Worm (Caenorhabditis elegans): ENCODE data around the gene ocr-1.

DNA sequence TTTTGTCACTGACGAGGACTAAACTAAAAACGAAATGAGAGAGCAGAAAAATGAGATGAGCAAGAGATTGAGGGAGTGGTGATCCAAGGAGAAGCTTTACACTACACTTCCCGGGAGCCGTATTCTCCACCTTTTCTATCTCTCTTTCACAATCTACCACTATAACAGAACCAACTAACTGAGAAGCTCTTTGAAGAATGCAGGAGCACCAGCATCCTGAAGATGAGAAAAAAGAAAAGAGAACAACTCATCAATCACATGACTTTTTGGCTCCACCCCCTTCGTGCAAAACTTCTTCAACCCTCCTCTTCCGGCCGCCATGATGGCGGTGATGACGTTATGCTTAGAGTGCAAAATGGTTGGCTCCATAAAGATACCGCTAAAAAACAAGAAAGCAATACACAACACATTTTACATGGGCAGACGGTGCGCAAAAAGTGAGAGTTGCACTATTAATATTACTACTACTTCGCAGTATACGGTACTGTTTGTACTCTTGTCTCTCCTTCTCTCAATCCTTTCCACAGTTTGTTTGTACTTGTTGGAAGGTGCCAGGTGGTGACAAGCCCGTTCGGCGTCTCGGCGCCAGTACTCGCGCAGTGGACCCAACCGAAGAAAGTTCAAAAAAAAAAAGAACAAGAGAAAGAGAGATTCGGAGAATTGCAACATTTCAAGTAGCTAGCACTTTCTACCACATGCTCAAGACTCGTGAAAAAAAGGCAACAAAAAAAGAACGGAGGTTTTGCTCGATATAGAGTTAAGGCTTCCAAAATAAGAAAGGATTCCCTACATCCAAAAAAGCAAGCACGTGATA lies 44.9 kb upstream of the ocr-1 start:
- TF ChIP-seq lin-40 (tag; optimal IDR thresholded peaks at IDR 0.05), result no peak
- TF ChIP-seq dox-1 (GFP tag; IDR thresholded peaks at IDR 0.05), result no peak
- TF ChIP-seq T26A5.8 (tag; optimal IDR thresholded peaks at IDR 0.05), result no peak
- TF ChIP-seq athp-1 (tag; optimal IDR thresholded peaks at IDR 0.05), result no peak
- TF ChIP-seq pha-4 (tag; optimal IDR thresholded peaks at IDR 0.05), result no peak

All from whole organism, young adult.